Worm (Caenorhabditis elegans): ENCODE results near the gene C05D11.13.

ce11 chrIII:6430834-6431233 lies 13.6 kb downstream of the C05D11.13 start, which contains the start of gene popl-1:
- TF ChIP-seq sox-4 (tag; optimal IDR thresholded peaks at IDR 0.05) (no peak), che-1 (tag; optimal IDR thresholded peaks at IDR 0.05) (no peak), unc-55 (GFP tag; optimal IDR thresholded peaks at IDR 0.05) (no peak), elt-2 (tag; optimal IDR thresholded peaks at IDR 0.05) (no peak), nfya-1 (tag; optimal IDR thresholded peaks at IDR 0.05) (no peak)

Measured in whole organism, late embryonic.